Worm (Caenorhabditis elegans): Measurements from ENCODE around the gene F16G10.1.

F16G10.1 gene

ce11 chrII:2452492-2452891, 48.4 kb downstream of the F16G10.1 start (continued):
- no peak for TF ChIP-seq repo-1 (tag; optimal IDR thresholded peaks at IDR 0.05)
- no peak for TF ChIP-seq ceh-91 (GFP tag; IDR thresholded peaks at IDR 0.05)
- no peak for TF ChIP-seq nfya-1 (tag; optimal IDR thresholded peaks at IDR 0.05; ENCODE audit: borderline replicate concordance, insufficient read depth)
- no peak for TF ChIP-seq ztf-22 (GFP tag; optimal IDR thresholded peaks at IDR 0.05)
- TF ChIP-seq mes-4 (tag; optimal IDR thresholded peaks at IDR 0.05): no peak
- TF ChIP-seq nhr-27 (tag; optimal IDR thresholded peaks at IDR 0.05): no peak
- no peak for TF ChIP-seq egl-18 (GFP tag; IDR thresholded peaks at IDR 0.05)
- TF ChIP-seq let-526 (GFP tag; IDR thresholded peaks at IDR 0.05): no peak
- TF ChIP-seq ceh-40 (GFP tag; IDR thresholded peaks at IDR 0.05): no peak
- peak; percentile 17; the same call in 1 of the 2 replicates for TF ChIP-seq madf-6 (GFP tag; IDR thresholded peaks at IDR 0.05)
- no peak for TF ChIP-seq F55B11.4 (tag; optimal IDR thresholded peaks at IDR 0.05; ENCODE audit: borderline replicate concordance, insufficient read depth)
- TF ChIP-seq lin-26 (GFP tag; IDR thresholded peaks at IDR 0.05): no peak
- TF ChIP-seq tbp1 (GFP tag; optimal IDR thresholded peaks at IDR 0.05): no peak
- TF ChIP-seq F57A8.1 (GFP tag; optimal IDR thresholded peaks at IDR 0.05): no peak
- TF ChIP-seq lin-54 (GFP tag; optimal IDR thresholded peaks at IDR 0.05): no peak
- TF ChIP-seq hrde-1 (tag; optimal IDR thresholded peaks at IDR 0.05; ENCODE audit: borderline replicate concordance): no peak
- TF ChIP-seq F23B12.7 (tag; optimal IDR thresholded peaks at IDR 0.05; ENCODE audit: insufficient read depth): no peak
- no peak for TF ChIP-seq F57C9.4 (tag; optimal IDR thresholded peaks at IDR 0.05)
- TF ChIP-seq atf-7 (tag; optimal IDR thresholded peaks at IDR 0.05): no peak
- no peak for TF ChIP-seq him-1 (tag; optimal IDR thresholded peaks at IDR 0.05)
- no peak for TF ChIP-seq tbx-9 (tag; optimal IDR thresholded peaks at IDR 0.05; ENCODE audit: borderline replicate concordance)
- TF ChIP-seq B0336.3 (GFP tag; IDR thresholded peaks at IDR 0.05): peak; percentile 19; the same call in 1 of the 2 replicates
- no peak for TF ChIP-seq pha-4 (tag; optimal IDR thresholded peaks at IDR 0.05)
- no peak for TF ChIP-seq die-1 (tag; optimal IDR thresholded peaks at IDR 0.05)
- no peak for TF ChIP-seq gei-17 (GFP tag; optimal IDR thresholded peaks at IDR 0.05)
- no peak for TF ChIP-seq ceh-79 (tag; optimal IDR thresholded peaks at IDR 0.05)
- TF ChIP-seq Y53G8AR.9 (GFP tag; conservative IDR thresholded peaks at IDR 0.05): no peak
- TF ChIP-seq madf-3 (GFP tag; IDR thresholded peaks at IDR 0.05): 0 out of 2 replicates have a peak, but pooled peaks have one; percentile 34
- TF ChIP-seq lsl-1 (GFP tag; optimal IDR thresholded peaks at IDR 0.05): no peak
- TF ChIP-seq rec-8 (tag; optimal IDR thresholded peaks at IDR 0.05): no peak
- TF ChIP-seq xnd-1 (tag; optimal IDR thresholded peaks at IDR 0.05): no peak
- TF ChIP-seq F49E8.2 (tag; optimal IDR thresholded peaks at IDR 0.05; ENCODE audit: insufficient read depth): no peak
- no peak for TF ChIP-seq ccch-3 (GFP tag; optimal IDR thresholded peaks at IDR 0.05)
- TF ChIP-seq nfyb-1 (GFP tag; IDR thresholded peaks at IDR 0.05): peak; percentile 61
